Worm (Caenorhabditis elegans) whole organism, L1 larva: ENCODE results near the gene cyp-35B2.

Source experiments
- ceh-8 ChIP-seq: fragments of 200-800 bp; sonication (Bioruptor generic); optimal IDR thresholded peaks from 2 replicates; lab custom pipeline; 2018; ENCODE audit warnings: mild to moderate bottlenecking, missing genetic modification characterization, moderate library complexity, missing compliant biosample characterization
- isw-1 ChIP-seq: fragments of 200-800 bp; sonication (Bioruptor generic); IDR thresholded peaks from 2 replicates; pipeline ENCODE4 v1.3.6; 2022; ENCODE audit warnings: missing genetic modification characterization, missing compliant biosample characterization
- lin-39 ChIP-seq: fragments of 150-350 bp; optimal IDR thresholded peaks from 2 replicates; lab custom pipeline; 2014; ENCODE audit warnings: missing biosample characterization, missing genetic modification reagents, missing genetic modification characterization
- lir-3 ChIP-seq: sonication (generic microtip); optimal IDR thresholded peaks from 2 replicates; lab custom pipeline; 2016; ENCODE audit warnings: mild to moderate bottlenecking, missing genetic modification characterization, moderate library complexity, missing compliant biosample characterization; ENCODE audit not compliant: poor library complexity
- nhr-90 ChIP-seq: sonication (generic microtip); optimal IDR thresholded peaks from 2 replicates; lab custom pipeline; 2016; ENCODE audit warnings: mild to moderate bottlenecking, missing genetic modification characterization, missing compliant biosample characterization; ENCODE audit not compliant: poor library complexity
- pag-3 ChIP-seq: sonication (generic microtip); optimal IDR thresholded peaks from 2 replicates; lab custom pipeline; 2017; ENCODE audit warnings: missing genetic modification characterization, mild to moderate bottlenecking, missing compliant biosample characterization, antibody characterized with exemption, borderline replicate concordance; ENCODE audit not compliant: insufficient read depth

DNA sequence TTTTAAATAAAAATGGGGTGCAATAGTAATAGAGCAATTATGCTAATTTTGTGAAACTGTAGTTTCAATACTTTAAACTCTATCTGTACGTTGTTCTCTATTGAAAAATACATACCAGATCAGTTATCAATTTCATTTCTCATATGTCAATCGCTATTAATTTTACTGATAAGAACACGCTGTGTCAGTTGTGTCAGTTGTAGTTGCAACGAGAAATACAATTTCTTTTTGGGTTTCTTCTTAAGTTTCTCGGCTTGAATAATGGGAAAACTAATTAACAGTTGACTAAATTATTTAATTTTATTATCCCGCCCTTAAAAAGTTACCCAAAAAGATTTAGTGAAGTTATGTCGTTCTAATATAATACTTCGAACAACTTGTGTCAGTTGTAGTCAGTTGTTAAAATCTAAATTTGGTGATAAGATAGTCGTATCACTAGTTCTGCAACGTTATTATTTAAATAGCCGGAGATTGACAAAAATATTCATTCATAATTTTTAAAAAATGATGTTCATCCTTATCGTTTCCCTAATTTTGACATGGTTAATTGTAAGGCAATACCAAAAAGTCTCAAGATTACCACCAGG lies 6.0 kb upstream of the cyp-35B2 start, which contains the start of gene cyp-35A5:
- TF ChIP-seq lir-3 (tag; lab: Kevin White, UChicago) (no peak), lin-39 (tag; lab: Kevin White, UChicago) (no peak), isw-1 (GFP tag; lab: Robert Waterston, UW) (no peak), nhr-90 (tag; lab: Kevin White, UChicago) (no peak), ceh-8 (GFP tag; lab: Kevin White, UChicago) (no peak), pag-3 (tag; lab: Kevin White, UChicago) (no peak)
